Worm (Caenorhabditis elegans) whole organism, midembryonic: ENCODE measurements around the gene irld-47.

Experiments
- flt-1 ChIP-seq: fragments of 200-800 bp; sonication (Bioruptor generic); IDR thresholded peaks from 2 replicates; pipeline ENCODE4 v1.3.6; 2022; ENCODE audit warnings: missing genetic modification characterization, missing compliant biosample characterization
- tab-1 ChIP-seq: fragments of 200-800 bp; sonication (Bioruptor generic); IDR thresholded peaks from 2 replicates; pipeline ENCODE4 v1.3.6; 2022; ENCODE audit warnings: missing genetic modification characterization, missing compliant biosample characterization
- ztf-29 ChIP-seq: fragments of 200-800 bp; sonication (Bioruptor generic); IDR thresholded peaks from 2 replicates; pipeline ENCODE4 v1.3.6; 2022; ENCODE audit warnings: missing genetic modification reagents, missing genetic modification characterization, missing compliant biosample characterization

DNA sequence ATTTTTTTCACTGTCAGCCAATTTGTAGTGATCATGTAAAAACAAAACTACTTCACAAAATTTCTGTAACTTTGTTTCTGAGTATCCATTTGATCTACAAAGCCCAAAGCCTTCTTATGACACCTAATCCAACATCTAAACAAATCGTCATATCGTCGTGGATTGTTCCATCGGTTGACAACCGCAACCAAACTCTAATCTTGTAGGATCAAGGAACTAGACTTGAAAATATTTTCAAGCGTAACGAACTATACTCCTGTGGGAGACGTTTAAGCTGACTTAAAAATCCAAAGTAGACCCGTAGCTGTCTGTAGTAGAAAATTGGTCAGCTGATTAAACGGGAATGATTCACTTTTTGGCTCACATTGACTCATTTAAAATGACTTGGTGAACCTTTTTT is 7.3 kb upstream of the irld-47 start:
- TF ChIP-seq tab-1 (no peak), ztf-29 (no peak), flt-1 (GFP tag; lab: Robert Waterston, UW) (no peak)
